Fruit fly (Drosophila melanogaster): ENCODE measurements around the gene CG33543.

CG33543 gene

DNA sequence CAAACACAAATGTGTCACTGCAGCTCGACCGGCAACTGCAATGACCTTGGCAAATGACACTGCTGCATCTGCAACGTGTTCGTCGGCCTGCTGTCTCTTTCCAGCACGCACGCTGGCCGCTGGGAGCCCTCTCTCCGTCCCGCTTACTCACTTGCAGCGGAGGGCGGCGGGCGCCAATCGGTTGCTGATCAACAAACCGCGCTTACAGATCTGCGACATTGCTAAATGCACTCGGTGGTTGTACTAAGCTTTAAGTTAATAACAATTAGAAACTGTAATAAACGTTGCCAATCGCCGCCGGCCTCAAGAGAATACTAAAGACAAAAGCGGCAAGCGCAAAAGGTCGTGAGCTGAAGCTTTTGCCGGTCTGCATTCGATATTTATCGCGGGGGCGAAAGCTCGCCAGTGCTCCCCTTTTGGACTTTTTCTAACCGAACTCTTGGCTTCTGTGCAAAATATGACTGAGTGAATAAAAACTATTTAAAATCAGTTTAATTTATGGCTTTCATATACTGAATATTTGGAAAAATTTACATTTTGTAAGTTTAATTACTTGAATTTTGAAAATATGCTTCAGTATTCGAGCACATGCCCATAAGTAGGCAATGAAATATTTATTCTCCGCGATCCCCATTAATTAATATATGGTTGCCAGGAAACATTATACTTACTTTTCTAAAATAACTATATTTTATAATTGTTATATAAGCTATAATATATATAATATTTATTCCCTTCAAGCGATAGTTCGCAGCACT is 18.5 kb downstream of the CG33543 start, which contains the start of gene Got2:
Gene Got2 (minus strand): TSS at position 325 of the 758 bp plus-strand sequence.
- TF ChIP-seq cic (GFP tag; optimal IDR thresholded peaks at IDR 0.05) (peak; percentile 83), CG7045 (GFP tag; optimal IDR thresholded peaks at IDR 0.05) (no peak), toe (GFP tag; optimal IDR thresholded peaks at IDR 0.05) (peak; percentile 16), CG12768 (GFP tag; optimal IDR thresholded peaks at IDR 0.05) (peak; percentile 36), CG14711 (tag; optimal IDR thresholded peaks at IDR 0.05) (no peak), cnc (optimal IDR thresholded peaks at IDR 0.05) (no peak), ovo (GFP tag; optimal IDR thresholded peaks at IDR 0.05) (no peak), CG5204 (GFP tag; optimal IDR thresholded peaks at IDR 0.05) (no peak), Clk (GFP tag; optimal IDR thresholded peaks at IDR 0.05) (no peak), CG33017 (tag; optimal IDR thresholded peaks at IDR 0.05) (peak; percentile 35), kay (GFP tag; ENCODE audit: borderline replicate concordance) (no peak), bab1 (GFP tag; optimal IDR thresholded peaks at IDR 0.05) (peak; percentile 13), Crg-1 (GFP tag; optimal IDR thresholded peaks at IDR 0.05) (no peak), Mnt (GFP tag; optimal IDR thresholded peaks at IDR 0.05) (peak; percentile 93), CG1620 (GFP tag; optimal IDR thresholded peaks at IDR 0.05) (no peak), CG7101 (tag; optimal IDR thresholded peaks at IDR 0.05) (peak; percentile 50), pad (GFP tag; optimal IDR thresholded peaks at IDR 0.05) (no peak), CG11617 (GFP tag; optimal IDR thresholded peaks at IDR 0.05) (peak; percentile 35), tj (GFP tag; optimal IDR thresholded peaks at IDR 0.05) (peak; percentile 79), Hr96 (GFP tag; optimal IDR thresholded peaks at IDR 0.05) (no peak)

DNA sequence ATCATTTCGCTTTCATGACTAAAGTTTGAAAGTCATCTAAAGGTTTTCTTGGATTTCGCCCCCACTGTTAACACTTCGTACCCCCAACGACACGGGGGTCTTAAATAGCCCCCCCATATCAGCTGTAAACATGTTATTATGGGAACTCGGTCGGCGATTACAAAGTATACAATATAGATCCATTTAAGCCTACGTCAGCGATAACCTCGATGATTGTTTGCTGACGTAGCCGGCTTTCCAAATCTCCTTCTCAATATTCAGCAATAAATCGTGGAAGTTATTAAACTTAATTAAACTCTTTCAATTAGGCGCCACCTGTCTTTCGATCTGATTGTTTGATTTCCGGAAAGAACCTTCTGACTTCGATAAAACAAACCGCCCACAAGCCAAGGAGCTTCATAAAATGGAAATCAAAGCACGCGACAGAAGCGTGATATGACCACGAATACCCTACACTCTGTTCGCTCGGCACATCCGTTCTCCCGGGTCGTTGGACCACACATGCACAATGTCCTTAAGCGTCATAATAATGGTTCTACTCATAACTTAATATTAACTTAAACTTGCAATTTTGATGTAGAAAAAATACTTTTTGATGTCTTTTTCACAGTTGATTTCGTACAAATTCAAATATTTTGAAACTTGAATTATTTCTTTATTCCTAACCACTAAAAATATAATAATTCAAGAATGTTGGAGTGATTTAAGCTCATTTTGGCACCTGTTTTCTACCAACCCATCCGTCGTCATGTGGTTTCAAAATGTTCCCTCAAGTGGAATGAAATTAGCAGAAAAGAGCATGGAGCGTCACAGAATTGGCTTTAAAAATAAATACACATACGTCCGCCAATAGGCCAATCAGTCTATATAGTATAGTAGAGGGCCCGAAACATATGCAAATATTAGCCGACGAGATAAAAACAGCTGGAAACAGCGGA is 19.5 kb downstream of the CG33543 start:
- peak; percentile 21 for TF ChIP-seq Clk (GFP tag; optimal IDR thresholded peaks at IDR 0.05)
- TF ChIP-seq CG7045 (GFP tag; optimal IDR thresholded peaks at IDR 0.05): peak; percentile 59
- peak; percentile 92 for TF ChIP-seq kay (GFP tag; ENCODE audit: borderline replicate concordance)
- TF ChIP-seq ovo (GFP tag; optimal IDR thresholded peaks at IDR 0.05): no peak
- TF ChIP-seq CG33017 (tag; optimal IDR thresholded peaks at IDR 0.05): no peak
- no peak for TF ChIP-seq cnc (optimal IDR thresholded peaks at IDR 0.05)
- TF ChIP-seq CG12768 (GFP tag; optimal IDR thresholded peaks at IDR 0.05): no peak
- TF ChIP-seq CG11617 (GFP tag; optimal IDR thresholded peaks at IDR 0.05): peak; percentile 68
- peak; percentile 59 for TF ChIP-seq Hr96 (GFP tag; optimal IDR thresholded peaks at IDR 0.05)
- TF ChIP-seq Crg-1 (GFP tag; optimal IDR thresholded peaks at IDR 0.05): no peak
- peak; percentile 15 for TF ChIP-seq Mnt (GFP tag; optimal IDR thresholded peaks at IDR 0.05)
- no peak for TF ChIP-seq CG1620 (GFP tag; optimal IDR thresholded peaks at IDR 0.05)
- no peak for TF ChIP-seq CG5204 (GFP tag; optimal IDR thresholded peaks at IDR 0.05)
- TF ChIP-seq tj (GFP tag; optimal IDR thresholded peaks at IDR 0.05): peak; percentile 98
- TF ChIP-seq CG14711 (tag; optimal IDR thresholded peaks at IDR 0.05): peak; percentile 30
- no peak for TF ChIP-seq pad (GFP tag; optimal IDR thresholded peaks at IDR 0.05)
- peak; percentile 40 for TF ChIP-seq CG7101 (tag; optimal IDR thresholded peaks at IDR 0.05)
- peak; percentile 7 for TF ChIP-seq bab1 (GFP tag; optimal IDR thresholded peaks at IDR 0.05)
- TF ChIP-seq toe (GFP tag; optimal IDR thresholded peaks at IDR 0.05): peak; percentile 41
- TF ChIP-seq cic (GFP tag; optimal IDR thresholded peaks at IDR 0.05): peak; percentile 71

DNA sequence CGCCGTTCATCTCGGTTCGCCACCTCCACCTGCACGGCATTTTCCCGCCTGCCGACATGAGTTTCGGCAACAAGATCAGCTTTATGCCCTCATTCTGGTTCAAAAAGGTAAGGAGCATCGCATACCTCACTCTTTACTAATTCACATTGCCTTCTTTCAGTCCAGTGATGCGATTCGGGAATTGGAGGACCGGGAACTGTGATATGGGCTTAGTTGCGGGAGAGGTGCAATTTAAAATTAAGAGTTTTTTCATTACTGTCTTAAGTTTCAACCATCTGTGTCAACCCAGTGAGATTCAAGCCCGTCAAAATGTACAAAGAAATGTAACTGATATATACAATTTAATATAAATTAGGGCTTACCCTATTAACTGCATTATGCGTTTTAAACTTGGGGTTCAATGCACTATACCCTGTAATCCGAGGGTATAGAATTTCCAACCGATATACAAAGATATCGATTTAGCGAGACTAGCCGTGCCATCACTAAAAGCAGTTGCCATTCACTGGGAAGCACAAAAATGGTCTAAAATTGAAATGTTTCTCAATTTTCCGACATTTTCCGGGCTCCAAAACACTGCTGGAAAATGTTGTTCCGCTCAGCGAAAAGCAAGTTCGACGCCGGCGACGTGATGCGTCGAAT is 24.3 kb downstream of the CG33543 start, which contains the start of gene CG7289:
Gene CG7289 (plus strand): TSS at position 492 of the 642 bp plus-strand sequence.
- TF ChIP-seq CG11617 (GFP tag; optimal IDR thresholded peaks at IDR 0.05) (no peak), CG1620 (GFP tag; optimal IDR thresholded peaks at IDR 0.05) (no peak), cnc (optimal IDR thresholded peaks at IDR 0.05) (no peak), CG7045 (GFP tag; optimal IDR thresholded peaks at IDR 0.05) (no peak), bab1 (GFP tag; optimal IDR thresholded peaks at IDR 0.05) (no peak), CG5204 (GFP tag; optimal IDR thresholded peaks at IDR 0.05) (no peak), toe (GFP tag; optimal IDR thresholded peaks at IDR 0.05) (peak; percentile 58), ovo (GFP tag; optimal IDR thresholded peaks at IDR 0.05) (no peak), CG14711 (tag; optimal IDR thresholded peaks at IDR 0.05) (peak; percentile 0), CG7101 (tag; optimal IDR thresholded peaks at IDR 0.05) (peak; percentile 18), kay (GFP tag; ENCODE audit: borderline replicate concordance) (no peak), cic (GFP tag; optimal IDR thresholded peaks at IDR 0.05) (no peak), pad (GFP tag; optimal IDR thresholded peaks at IDR 0.05) (no peak), Hr96 (GFP tag; optimal IDR thresholded peaks at IDR 0.05) (no peak), CG33017 (tag; optimal IDR thresholded peaks at IDR 0.05) (no peak), Mnt (GFP tag; optimal IDR thresholded peaks at IDR 0.05) (peak; percentile 29), Crg-1 (GFP tag; optimal IDR thresholded peaks at IDR 0.05) (no peak), tj (GFP tag; optimal IDR thresholded peaks at IDR 0.05) (no peak), CG12768 (GFP tag; optimal IDR thresholded peaks at IDR 0.05) (peak; percentile 13), Clk (GFP tag; optimal IDR thresholded peaks at IDR 0.05) (no peak)

DNA sequence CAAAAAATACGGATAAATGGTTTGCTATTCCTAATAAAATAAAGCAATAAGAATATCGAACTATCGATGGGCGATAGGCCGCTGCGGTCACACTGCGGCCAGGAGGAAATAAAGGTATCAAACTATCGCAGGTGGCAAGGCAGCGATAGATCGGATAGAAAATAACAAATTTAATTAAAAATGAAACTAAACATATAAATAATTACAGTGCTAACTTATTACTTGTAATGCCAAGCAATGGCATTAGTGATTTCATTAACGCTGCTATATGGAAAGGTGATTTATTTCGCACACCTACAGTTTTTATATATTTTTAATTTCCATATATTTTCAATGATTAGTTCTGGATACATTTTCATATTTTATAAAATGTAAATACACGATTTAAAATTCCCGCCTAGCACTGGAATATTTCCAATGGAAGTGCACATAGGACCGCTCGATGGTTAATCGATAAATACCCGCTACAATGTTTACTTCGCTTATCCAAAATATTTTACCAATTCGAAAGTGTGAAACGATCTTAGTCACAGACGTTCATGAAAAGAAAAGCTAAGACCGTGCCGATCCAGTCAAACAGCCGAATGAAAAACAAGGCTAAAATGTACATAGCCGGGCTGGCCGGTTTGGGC is 25.3 kb downstream of the CG33543 start, which contains the start of the genes CG15356 and CG15362:
Gene CG15356 (minus strand): TSS at position 48 of the 632 bp plus-strand sequence.
Gene CG15362 (plus strand): TSS at position 469 of the 632 bp plus-strand sequence.
- TF ChIP-seq CG11617 (GFP tag; optimal IDR thresholded peaks at IDR 0.05) (peak; percentile 45), CG33017 (tag; optimal IDR thresholded peaks at IDR 0.05) (no peak), Hr96 (GFP tag; optimal IDR thresholded peaks at IDR 0.05) (no peak), bab1 (GFP tag; optimal IDR thresholded peaks at IDR 0.05) (peak; percentile 60), cic (GFP tag; optimal IDR thresholded peaks at IDR 0.05) (no peak), tj (GFP tag; optimal IDR thresholded peaks at IDR 0.05) (no peak), CG14711 (tag; optimal IDR thresholded peaks at IDR 0.05) (peak; percentile 13), kay (GFP tag; ENCODE audit: borderline replicate concordance) (no peak), Mnt (GFP tag; optimal IDR thresholded peaks at IDR 0.05) (peak; percentile 51), Clk (GFP tag; optimal IDR thresholded peaks at IDR 0.05) (no peak), pad (GFP tag; optimal IDR thresholded peaks at IDR 0.05) (peak; percentile 38), cnc (optimal IDR thresholded peaks at IDR 0.05) (no peak), CG12768 (GFP tag; optimal IDR thresholded peaks at IDR 0.05) (peak; percentile 55), toe (GFP tag; optimal IDR thresholded peaks at IDR 0.05) (peak; percentile 66), CG5204 (GFP tag; optimal IDR thresholded peaks at IDR 0.05) (no peak), CG1620 (GFP tag; optimal IDR thresholded peaks at IDR 0.05) (peak; percentile 70), ovo (GFP tag; optimal IDR thresholded peaks at IDR 0.05) (no peak), CG7045 (GFP tag; optimal IDR thresholded peaks at IDR 0.05) (peak; percentile 29), CG7101 (tag; optimal IDR thresholded peaks at IDR 0.05) (no peak), Crg-1 (GFP tag; optimal IDR thresholded peaks at IDR 0.05) (peak; percentile 52)

All from whole organism, adult.